Worm (Caenorhabditis elegans): ENCODE measurements around the gene srx-8.

DNA sequence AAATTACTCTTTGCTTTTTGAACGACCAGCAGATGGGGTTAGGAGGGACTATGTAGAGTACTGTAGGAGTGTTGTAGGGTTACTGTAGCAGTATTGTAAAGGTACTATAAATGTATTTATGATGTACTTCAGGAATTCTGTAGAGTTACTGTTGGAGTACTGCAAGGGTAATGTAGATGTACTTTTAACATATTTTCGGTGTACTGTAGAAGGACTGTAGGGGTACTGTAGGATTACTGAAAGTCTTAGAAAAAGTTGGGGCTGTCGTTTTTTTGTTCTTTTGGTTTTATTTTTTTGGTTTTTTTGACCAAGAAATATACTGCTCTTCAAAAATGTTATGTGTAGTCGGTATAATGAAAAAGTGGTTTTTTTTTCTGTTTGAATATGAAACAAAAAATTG lies 42.7 kb upstream of the srx-8 start:
- no peak for TF ChIP-seq dao-5 (tag; optimal IDR thresholded peaks at IDR 0.05)
- TF ChIP-seq him-1 (tag; optimal IDR thresholded peaks at IDR 0.05), result no peak
- TF ChIP-seq W03F9.2 (tag; optimal IDR thresholded peaks at IDR 0.05), result no peak

Data from whole organism, L4/young adult.